Worm (Caenorhabditis elegans): ENCODE results near the gene Y46G5A.18.
A peak's percentile ranks its signal among the peaks of the same experiment; 100 is the strongest.

Gene Y46G5A.18

ce11 chrII:12798814-12799213, 6.2 kb downstream of the Y46G5A.18 start:
- TF ChIP-seq mml-1 (tag; optimal IDR thresholded peaks at IDR 0.05) (no peak), daf-12 (tag; optimal IDR thresholded peaks at IDR 0.05) (no peak), ceh-28 (tag; optimal IDR thresholded peaks at IDR 0.05) (peak; percentile 73), lin-39 (tag; optimal IDR thresholded peaks at IDR 0.05) (no peak), unc-62 (GFP tag; optimal IDR thresholded peaks at IDR 0.05) (no peak), elt-1 (tag; optimal IDR thresholded peaks at IDR 0.05) (peak; percentile 68), nhr-23 (tag; optimal IDR thresholded peaks at IDR 0.05) (peak; percentile 87), nhr-28 (tag; optimal IDR thresholded peaks at IDR 0.05) (peak; percentile 5), elt-2 (tag; optimal IDR thresholded peaks at IDR 0.05) (peak; percentile 95), ceh-9 (tag; optimal IDR thresholded peaks at IDR 0.05) (no peak), ama-1 (optimal IDR thresholded peaks at IDR 0.05) (no peak), ztf-4 (tag; optimal IDR thresholded peaks at IDR 0.05) (peak; percentile 80), nfya-1 (tag; optimal IDR thresholded peaks at IDR 0.05; ENCODE audit: insufficient read depth) (peak; percentile 90), nhr-25 (tag; optimal IDR thresholded peaks at IDR 0.05) (peak; percentile 87), ceh-82 (tag; optimal IDR thresholded peaks at IDR 0.05) (no peak), ztf-11 (tag; optimal IDR thresholded peaks at IDR 0.05) (no peak), fos-1 (tag; optimal IDR thresholded peaks at IDR 0.05) (peak; percentile 14), aly-2 (tag; optimal IDR thresholded peaks at IDR 0.05) (no peak), lin-15B (tag; optimal IDR thresholded peaks at IDR 0.05) (peak; percentile 24), zag-1 (tag; optimal IDR thresholded peaks at IDR 0.05) (no peak), hmg-11 (tag; optimal IDR thresholded peaks at IDR 0.05) (peak; percentile 2), sea-2 (GFP tag; optimal IDR thresholded peaks at IDR 0.05) (no peak), mdl-1 (tag; optimal IDR thresholded peaks at IDR 0.05) (peak; percentile 76), nhr-237 (tag; optimal IDR thresholded peaks at IDR 0.05) (no peak), fkh-2 (tag; optimal IDR thresholded peaks at IDR 0.05) (no peak), R02D3.7 (tag; optimal IDR thresholded peaks at IDR 0.05) (peak; percentile 49), nhr-77 (tag; optimal IDR thresholded peaks at IDR 0.05) (peak; percentile 11), egl-5 (tag; optimal IDR thresholded peaks at IDR 0.05) (no peak), snpc-4 (tag; optimal IDR thresholded peaks at IDR 0.05) (peak; percentile 48), eor-1 (tag; optimal IDR thresholded peaks at IDR 0.05) (no peak), fkh-10 (GFP tag; optimal IDR thresholded peaks at IDR 0.05) (no peak), lsy-12 (tag; optimal IDR thresholded peaks at IDR 0.05) (peak; percentile 71), skn-1 (tag; optimal IDR thresholded peaks at IDR 0.05) (no peak), nhr-43 (tag; optimal IDR thresholded peaks at IDR 0.05; ENCODE audit: poor library complexity, severe bottlenecking) (peak; percentile 96), egl-27 (tag; optimal IDR thresholded peaks at IDR 0.05) (peak; percentile 58), ZK546.5 (tag; optimal IDR thresholded peaks at IDR 0.05) (no peak), ceh-16 (tag; optimal IDR thresholded peaks at IDR 0.05) (no peak), unc-39 (tag; optimal IDR thresholded peaks at IDR 0.05) (no peak), nhr-67 (tag; optimal IDR thresholded peaks at IDR 0.05) (no peak), jun-1 (tag; optimal IDR thresholded peaks at IDR 0.05) (peak; percentile 87), elt-3 (tag; optimal IDR thresholded peaks at IDR 0.05) (peak in 1 of 3 experiments; percentile 71), pha-4 (tag; optimal IDR thresholded peaks at IDR 0.05) (peak; percentile 82), nhr-12 (tag; optimal IDR thresholded peaks at IDR 0.05) (no peak), tbx-2 (tag; optimal IDR thresholded peaks at IDR 0.05) (peak; percentile 58), pqm-1 (tag; optimal IDR thresholded peaks at IDR 0.05) (peak; percentile 94), nhr-11 (tag; optimal IDR thresholded peaks at IDR 0.05) (peak; percentile 69), nhr-76 (tag; optimal IDR thresholded peaks at IDR 0.05) (no peak)
